Fruit fly (Drosophila melanogaster): ENCODE results near the gene CG7840.

CG7840 gene

dm6 chr2L:8292159-8292887 is 13.1 kb upstream of the CG7840 start (continued):
- TF ChIP-seq crc (GFP tag; optimal IDR thresholded peaks at IDR 0.05) = peak; percentile 92
- peak; percentile 95 for TF ChIP-seq odd (GFP tag; optimal IDR thresholded peaks at IDR 0.05)
- peak; percentile 99 for TF ChIP-seq sens (GFP tag)
- TF ChIP-seq gcm (GFP tag; optimal IDR thresholded peaks at IDR 0.05) = peak; percentile 95
- TF ChIP-seq Pdp1 (GFP tag; optimal IDR thresholded peaks at IDR 0.05) = peak; percentile 92 to 95
- TF ChIP-seq CkIIα-i1 (GFP tag; IDR thresholded peaks at IDR 0.05) = peak; percentile 84
- TF ChIP-seq sim (GFP tag; IDR thresholded peaks at IDR 0.05) = peak; percentile 97
- TF ChIP-seq Atf3 (GFP tag; optimal IDR thresholded peaks at IDR 0.05) = peak; percentile 87
- TF ChIP-seq pfk (GFP tag; optimal IDR thresholded peaks at IDR 0.05) = peak; percentile 43
- TF ChIP-seq YL-1 (GFP tag; optimal IDR thresholded peaks at IDR 0.05) = peak; percentile 87
- peak; percentile 92 for TF ChIP-seq Dad (GFP tag; optimal IDR thresholded peaks at IDR 0.05)
- TF ChIP-seq CHES-1-like (GFP tag; optimal IDR thresholded peaks at IDR 0.05) = peak; percentile 92
- peak; percentile 91 for TF ChIP-seq HLH54F (GFP tag; optimal IDR thresholded peaks at IDR 0.05)
- TF ChIP-seq CG7357 (GFP tag; IDR thresholded peaks at IDR 0.05) = peak; percentile 90
- peak; percentile 17 for TF ChIP-seq pzg (GFP tag; optimal IDR thresholded peaks at IDR 0.05)
- peak; percentile 89 for TF ChIP-seq trh (GFP tag; optimal IDR thresholded peaks at IDR 0.05)
- peak; percentile 91 for TF ChIP-seq toy (GFP tag; IDR thresholded peaks at IDR 0.05)
- peak; percentile 97 for TF ChIP-seq CG18262 (tag; optimal IDR thresholded peaks at IDR 0.05)
- TF ChIP-seq CG10209 (GFP tag; optimal IDR thresholded peaks at IDR 0.05) = peak; percentile 94
- TF ChIP-seq wor (GFP tag; IDR thresholded peaks at IDR 0.05) = peak; percentile 94
- TF ChIP-seq CG33557 (GFP tag; optimal IDR thresholded peaks at IDR 0.05) = peak; percentile 94
- peak; percentile 95 for TF ChIP-seq Max (GFP tag; optimal IDR thresholded peaks at IDR 0.05)
- TF ChIP-seq so (GFP tag; IDR thresholded peaks at IDR 0.05) = peak; percentile 98
- peak; percentile 91 for TF ChIP-seq kah (GFP tag; optimal IDR thresholded peaks at IDR 0.05)
- TF ChIP-seq vvl (GFP tag; IDR thresholded peaks at IDR 0.05) = peak; percentile 99
- peak; percentile 31 for TF ChIP-seq CG9876 (GFP tag; optimal IDR thresholded peaks at IDR 0.05)
- peak; percentile 98 for TF ChIP-seq CG17829 (tag; optimal IDR thresholded peaks at IDR 0.05)
- peak; percentile 93 for TF ChIP-seq CG4820 (GFP tag; optimal IDR thresholded peaks at IDR 0.05)
- TF ChIP-seq ara (GFP tag; IDR thresholded peaks at IDR 0.05) = peak; percentile 97
- TF ChIP-seq B-H1 (GFP tag; IDR thresholded peaks at IDR 0.05) = peak; percentile 95
- peak; percentile 90 for TF ChIP-seq Oaz (GFP tag; IDR thresholded peaks at IDR 0.05)
- TF ChIP-seq CG16813 (GFP tag; IDR thresholded peaks at IDR 0.05; ENCODE audit: partially characterized antibody) = no peak
- TF ChIP-seq dmrt99B (tag; optimal IDR thresholded peaks at IDR 0.05) = peak; percentile 97
- TF ChIP-seq Mes4 (GFP tag; optimal IDR thresholded peaks at IDR 0.05) = peak; percentile 92
- TF ChIP-seq ttk (GFP tag; IDR thresholded peaks at IDR 0.05) = peak; percentile 95
- peak in 1 of 2 experiments; percentile 95 for TF ChIP-seq Hr78 (GFP tag; optimal IDR thresholded peaks at IDR 0.05)
- peak; percentile 97 for TF ChIP-seq CG13296 (GFP tag; optimal IDR thresholded peaks at IDR 0.05)
- peak; percentile 97 for TF ChIP-seq Mrtf (GFP tag; IDR thresholded peaks at IDR 0.05)
- TF ChIP-seq amos (GFP tag; IDR thresholded peaks at IDR 0.05; ENCODE audit: partially characterized antibody) = no peak
- TF ChIP-seq HLH4C (GFP tag; IDR thresholded peaks at IDR 0.05; ENCODE audit: partially characterized antibody) = no peak
- TF ChIP-seq CG31388 (GFP tag; optimal IDR thresholded peaks at IDR 0.05) = peak; percentile 76
- peak; percentile 92 for TF ChIP-seq CG10462 (GFP tag; optimal IDR thresholded peaks at IDR 0.05)
- peak; percentile 97 for TF ChIP-seq CG13424 (tag; optimal IDR thresholded peaks at IDR 0.05)
- TF ChIP-seq CG32772 (GFP tag; IDR thresholded peaks at IDR 0.05) = peak; percentile 97
- TF ChIP-seq esg (GFP tag; conservative IDR thresholded peaks at IDR 0.05) = peak; percentile 96
- TF ChIP-seq Bdp1 (GFP tag; optimal IDR thresholded peaks at IDR 0.05) = peak; percentile 81
- TF ChIP-seq dmrt11E (tag; optimal IDR thresholded peaks at IDR 0.05) = peak; percentile 96
- TF ChIP-seq TFAM (GFP tag; optimal IDR thresholded peaks at IDR 0.05) = peak; percentile 77
- TF ChIP-seq CG12219 (GFP tag; optimal IDR thresholded peaks at IDR 0.05) = peak; percentile 95

Measured in whole organism, embryonic.